In genomic region chrX:16799914-16800313, dm6 we compare ENCODE assay signal across 5 fruit fly cellular contexts.
TF ChIP-seq lines count a peak whose summit lies in the region.

No protein-coding gene starts in this region.

- TF ChIP-seq CTCF in whole organism, embryonic (GFP tag; optimal IDR thresholded peaks at IDR 0.05; lab: Kevin White, UChicago) = no peak

TF ChIP-seq in whole organism, adult, 20 proteins besides CTCF, POLR2A, EP300 and RAD21:
- TF ChIP-seq kay (GFP tag; lab: Kevin White, UChicago; ENCODE audit: borderline replicate concordance) = no peak
- TF ChIP-seq Clk (GFP tag; optimal IDR thresholded peaks at IDR 0.05; lab: Kevin White, UChicago) = no peak
- TF ChIP-seq CG5204 (GFP tag; optimal IDR thresholded peaks at IDR 0.05; lab: Kevin White, UChicago) = no peak
- no peak for TF ChIP-seq ovo (GFP tag; optimal IDR thresholded peaks at IDR 0.05; lab: Kevin White, UChicago)
- peak; percentile 17 for TF ChIP-seq Mnt (GFP tag; optimal IDR thresholded peaks at IDR 0.05; lab: Kevin White, UChicago)
- no peak for TF ChIP-seq cic (GFP tag; optimal IDR thresholded peaks at IDR 0.05; lab: Kevin White, UChicago)
- TF ChIP-seq CG7045 (GFP tag; optimal IDR thresholded peaks at IDR 0.05; lab: Kevin White, UChicago) = no peak
- TF ChIP-seq tj (GFP tag; optimal IDR thresholded peaks at IDR 0.05; lab: Kevin White, UChicago) = peak; percentile 1
- TF ChIP-seq CG12768 (GFP tag; optimal IDR thresholded peaks at IDR 0.05; lab: Kevin White, UChicago) = no peak
- TF ChIP-seq bab1 (GFP tag; optimal IDR thresholded peaks at IDR 0.05; lab: Kevin White, UChicago) = peak; percentile 18
- peak; percentile 4 for TF ChIP-seq CG7101 (tag; optimal IDR thresholded peaks at IDR 0.05; lab: Kevin White, UChicago)
- no peak for TF ChIP-seq CG1620 (GFP tag; optimal IDR thresholded peaks at IDR 0.05; lab: Kevin White, UChicago)
- no peak for TF ChIP-seq pad (GFP tag; optimal IDR thresholded peaks at IDR 0.05; lab: Kevin White, UChicago)
- no peak for TF ChIP-seq cnc (optimal IDR thresholded peaks at IDR 0.05; lab: Kevin White, UChicago)
- TF ChIP-seq Hr96 (GFP tag; optimal IDR thresholded peaks at IDR 0.05; lab: Kevin White, UChicago) = no peak
- TF ChIP-seq Crg-1 (GFP tag; optimal IDR thresholded peaks at IDR 0.05; lab: Kevin White, UChicago) = no peak
- no peak for TF ChIP-seq CG14711 (tag; optimal IDR thresholded peaks at IDR 0.05; lab: Kevin White, UChicago)

TF ChIP-seq in whole organism, embryonic, 481 proteins besides CTCF, POLR2A, EP300 and RAD21:
- TF ChIP-seq pan (optimal IDR thresholded peaks at IDR 0.05; lab: Kevin White, UChicago) = no peak
- TF ChIP-seq pan (GFP tag; optimal IDR thresholded peaks at IDR 0.05 in 1 of 2, IDR thresholded peaks at IDR 0.05 in 1 of 2) = peak in 1 of 2 experiments; percentile 17
- peak; percentile 20 for TF ChIP-seq CG3995 (GFP tag; optimal IDR thresholded peaks at IDR 0.05; lab: Kevin White, UChicago)
- 0 out of 2 replicates have a peak, but pooled peaks have one; percentile 19 for TF ChIP-seq HLH3B (GFP tag; IDR thresholded peaks at IDR 0.05; lab: Robert Waterston, UW)
- 0 out of 2 replicates have a peak, but pooled peaks have one; percentile 8 for TF ChIP-seq vvl (GFP tag; IDR thresholded peaks at IDR 0.05; lab: Robert Waterston, UW)
- TF ChIP-seq row (GFP tag; IDR thresholded peaks at IDR 0.05; lab: Robert Waterston, UW) = peak; percentile 28; the same call in 1 of the 3 replicates
- TF ChIP-seq CG2120 (GFP tag; optimal IDR thresholded peaks at IDR 0.05; lab: Kevin White, UChicago) = peak; percentile 6
- no peak for TF ChIP-seq klu (GFP tag; IDR thresholded peaks at IDR 0.05; lab: Robert Waterston, UW)
- TF ChIP-seq sd (tag; optimal IDR thresholded peaks at IDR 0.05; lab: Kevin White, UChicago) = peak; percentile 14
- no peak for TF ChIP-seq Ravus (GFP tag; IDR thresholded peaks at IDR 0.05; lab: Robert Waterston, UW)
- TF ChIP-seq zf30C (GFP tag; optimal IDR thresholded peaks at IDR 0.05; lab: Kevin White, UChicago) = peak; percentile 57
- no peak for TF ChIP-seq Taf1 (GFP tag; IDR thresholded peaks at IDR 0.05; lab: Robert Waterston, UW)
- peak; percentile 60 for TF ChIP-seq Med (GFP tag; lab: Kevin White, UChicago)
- TF ChIP-seq CG6689 (GFP tag; IDR thresholded peaks at IDR 0.05; lab: Robert Waterston, UW) = 0 out of 2 replicates have a peak, but pooled peaks have one; percentile 9

TF ChIP-seq in whole organism, prepupa, 60 proteins besides CTCF, POLR2A, EP300 and RAD21 (continues in another document):
- TF ChIP-seq Hr4 (GFP tag; optimal IDR thresholded peaks at IDR 0.05; lab: Kevin White, UChicago) (no peak), Sox14 (GFP tag; optimal IDR thresholded peaks at IDR 0.05; lab: Kevin White, UChicago) (peak; percentile 74), Eip78C (GFP tag; lab: Kevin White, UChicago) (peak; percentile 67), topi (GFP tag; optimal IDR thresholded peaks at IDR 0.05; lab: Kevin White, UChicago) (no peak), CG15336 (GFP tag; IDR thresholded peaks at IDR 0.05; lab: Robert Waterston, UW) (no peak), CG11294 (GFP tag; IDR thresholded peaks at IDR 0.05; lab: Robert Waterston, UW) (no peak), CG6854 (GFP tag; optimal IDR thresholded peaks at IDR 0.05; lab: Kevin White, UChicago) (no peak), dac (GFP tag; optimal IDR thresholded peaks at IDR 0.05; lab: Kevin White, UChicago) (no peak), CG4318 (GFP tag; optimal IDR thresholded peaks at IDR 0.05; lab: Kevin White, UChicago) (no peak), fd59A (GFP tag; optimal IDR thresholded peaks at IDR 0.05; lab: Kevin White, UChicago) (no peak), svp (GFP tag; lab: Kevin White, UChicago) (no peak), Met (GFP tag; optimal IDR thresholded peaks at IDR 0.05; lab: Kevin White, UChicago) (no peak), Hr38 (GFP tag; optimal IDR thresholded peaks at IDR 0.05; lab: Kevin White, UChicago) (no peak), esn (GFP tag; optimal IDR thresholded peaks at IDR 0.05; lab: Kevin White, UChicago) (peak; percentile 14), CG6808 (GFP tag; optimal IDR thresholded peaks at IDR 0.05; lab: Kevin White, UChicago) (no peak), eg (GFP tag; IDR thresholded peaks at IDR 0.05; lab: Robert Waterston, UW) (no peak), CG6163 (GFP tag; IDR thresholded peaks at IDR 0.05; lab: Robert Waterston, UW) (no peak), net (GFP tag; optimal IDR thresholded peaks at IDR 0.05; lab: Kevin White, UChicago) (no peak), dsx (GFP tag; optimal IDR thresholded peaks at IDR 0.05; lab: Kevin White, UChicago; ENCODE audit: poor library complexity, severe bottlenecking) (no peak), CG8632 (GFP tag; optimal IDR thresholded peaks at IDR 0.05; lab: Kevin White, UChicago) (no peak), spab (GFP tag; optimal IDR thresholded peaks at IDR 0.05; lab: Kevin White, UChicago) (no peak), acj6 (GFP tag; optimal IDR thresholded peaks at IDR 0.05; lab: Kevin White, UChicago) (no peak), CG6276 (GFP tag; optimal IDR thresholded peaks at IDR 0.05; lab: Kevin White, UChicago) (no peak)

TF ChIP-seq in whole organism, pupa, 21 proteins besides CTCF, POLR2A, EP300 and RAD21:
- no peak for TF ChIP-seq CG4496 (GFP tag; IDR thresholded peaks at IDR 0.05; lab: Robert Waterston, UW)
- TF ChIP-seq CG8159 (tag; optimal IDR thresholded peaks at IDR 0.05; lab: Kevin White, UChicago) = peak; percentile 8

TF ChIP-seq in whole organism, wandering third instar larva, 38 proteins besides CTCF, POLR2A, EP300 and RAD21:
- TF ChIP-seq HLH106 (tag; optimal IDR thresholded peaks at IDR 0.05; lab: Kevin White, UChicago) = no peak
- TF ChIP-seq pan (optimal IDR thresholded peaks at IDR 0.05; lab: Kevin White, UChicago) = no peak
- no peak for TF ChIP-seq N (GFP tag; optimal IDR thresholded peaks at IDR 0.05; lab: Kevin White, UChicago)
- peak; percentile 3 for TF ChIP-seq CG32264 (GFP tag; optimal IDR thresholded peaks at IDR 0.05; lab: Kevin White, UChicago)
- TF ChIP-seq h (GFP tag; optimal IDR thresholded peaks at IDR 0.05; lab: Kevin White, UChicago) = peak; percentile 27
- TF ChIP-seq Dif (GFP tag; optimal IDR thresholded peaks at IDR 0.05; lab: Kevin White, UChicago; ENCODE audit: partially characterized antibody) = no peak
- no peak for TF ChIP-seq lola (GFP tag; optimal IDR thresholded peaks at IDR 0.05; lab: Kevin White, UChicago)
- peak in 1 of 2 experiments; percentile 17 for TF ChIP-seq foxo (GFP tag; optimal IDR thresholded peaks at IDR 0.05; lab: Kevin White, UChicago)
- peak; percentile 13 for TF ChIP-seq Sp1 (GFP tag; optimal IDR thresholded peaks at IDR 0.05; lab: Kevin White, UChicago)
- TF ChIP-seq usp (GFP tag; optimal IDR thresholded peaks at IDR 0.05; lab: Kevin White, UChicago) = no peak
- no peak for TF ChIP-seq CG9705 (GFP tag; optimal IDR thresholded peaks at IDR 0.05; lab: Kevin White, UChicago)
- TF ChIP-seq Rel (GFP tag; optimal IDR thresholded peaks at IDR 0.05; lab: Kevin White, UChicago) = no peak
- TF ChIP-seq Rel (tag; optimal IDR thresholded peaks at IDR 0.05; lab: Kevin White, UChicago) = peak; percentile 72
- TF ChIP-seq Vsx2 (GFP tag; optimal IDR thresholded peaks at IDR 0.05; lab: Kevin White, UChicago; ENCODE audit: partially characterized antibody) = no peak
- TF ChIP-seq Hnf4 (GFP tag; optimal IDR thresholded peaks at IDR 0.05; lab: Kevin White, UChicago) = no peak
- no peak for TF ChIP-seq Dfd (GFP tag; optimal IDR thresholded peaks at IDR 0.05; lab: Kevin White, UChicago)
- TF ChIP-seq CrebA (GFP tag; optimal IDR thresholded peaks at IDR 0.05; lab: Kevin White, UChicago; ENCODE audit: borderline replicate concordance) = no peak
- TF ChIP-seq rgr (GFP tag; optimal IDR thresholded peaks at IDR 0.05; lab: Kevin White, UChicago) = no peak
- TF ChIP-seq GATAd (GFP tag; optimal IDR thresholded peaks at IDR 0.05; lab: Kevin White, UChicago) = no peak
- TF ChIP-seq fru (GFP tag; optimal IDR thresholded peaks at IDR 0.05; lab: Kevin White, UChicago) = peak; percentile 69
- TF ChIP-seq tai (GFP tag; optimal IDR thresholded peaks at IDR 0.05; lab: Kevin White, UChicago) = no peak
- no peak for TF ChIP-seq dmrt93B (GFP tag; optimal IDR thresholded peaks at IDR 0.05; lab: Kevin White, UChicago)
- TF ChIP-seq dsf (GFP tag; optimal IDR thresholded peaks at IDR 0.05; lab: Kevin White, UChicago; ENCODE audit: borderline replicate concordance) = no peak
- no peak for TF ChIP-seq sv (GFP tag; optimal IDR thresholded peaks at IDR 0.05; lab: Kevin White, UChicago)
- TF ChIP-seq Abd-B (GFP tag; optimal IDR thresholded peaks at IDR 0.05; lab: Kevin White, UChicago) = no peak
- no peak for TF ChIP-seq Jra (GFP tag; optimal IDR thresholded peaks at IDR 0.05; lab: Kevin White, UChicago)
- no peak for TF ChIP-seq sage (GFP tag; optimal IDR thresholded peaks at IDR 0.05; lab: Kevin White, UChicago)
- no peak for TF ChIP-seq Hr83 (GFP tag; optimal IDR thresholded peaks at IDR 0.05; lab: Kevin White, UChicago; ENCODE audit: poor library complexity, severe bottlenecking)
- no peak for TF ChIP-seq woc (GFP tag; optimal IDR thresholded peaks at IDR 0.05; lab: Kevin White, UChicago)
- TF ChIP-seq brk (GFP tag; optimal IDR thresholded peaks at IDR 0.05; lab: Kevin White, UChicago) = no peak
- TF ChIP-seq ey (GFP tag; optimal IDR thresholded peaks at IDR 0.05; lab: Kevin White, UChicago) = peak; percentile 1
TF ChIP-seq in whole organism, wandering third instar larva: peak in this region for 7.
